Fruit fly (Drosophila melanogaster): ENCODE results near the gene CG34012.

The CG34012 gene

dm6 chr3L:11096195-11096908, 13.0 kb downstream of the CG34012 start, which contains the start of the genes CG46439, Iyd and CG33947 (continued):
- TF ChIP-seq sug (tag; optimal IDR thresholded peaks at IDR 0.05) (peak; percentile 11), B-H2 (GFP tag; optimal IDR thresholded peaks at IDR 0.05) (peak; percentile 6), CG17385 (GFP tag; optimal IDR thresholded peaks at IDR 0.05) (peak; percentile 80), CG9797 (GFP tag; optimal IDR thresholded peaks at IDR 0.05) (peak; percentile 32), CG3847 (GFP tag; IDR thresholded peaks at IDR 0.05) (no peak), Spps (tag; optimal IDR thresholded peaks at IDR 0.05) (no peak), Pdp1 (GFP tag; optimal IDR thresholded peaks at IDR 0.05) (peak in 1 of 2 experiments; percentile 87), CG17359 (tag; optimal IDR thresholded peaks at IDR 0.05) (peak; percentile 14), Antp (GFP tag; optimal IDR thresholded peaks at IDR 0.05) (no peak), Rfx (GFP tag; IDR thresholded peaks at IDR 0.05) (0 out of 2 replicates have a peak, but pooled peaks have one; percentile 28), gcm (GFP tag; optimal IDR thresholded peaks at IDR 0.05) (peak; percentile 54), Atf6 (GFP tag; IDR thresholded peaks at IDR 0.05) (peak; percentile 56), CG10209 (GFP tag; optimal IDR thresholded peaks at IDR 0.05) (peak; percentile 19), Asciz (GFP tag; optimal IDR thresholded peaks at IDR 0.05) (peak; percentile 9), CG4617 (GFP tag; optimal IDR thresholded peaks at IDR 0.05; ENCODE audit: borderline replicate concordance) (peak; percentile 8), Doc3 (GFP tag; IDR thresholded peaks at IDR 0.05; ENCODE audit: partially characterized antibody) (0 out of 3 replicates have a peak, but pooled peaks have one; percentile 31), Chrac-16 (GFP tag; optimal IDR thresholded peaks at IDR 0.05) (no peak), ftz-f1 (GFP tag; optimal IDR thresholded peaks at IDR 0.05) (peak; percentile 82), ac (GFP tag; optimal IDR thresholded peaks at IDR 0.05) (no peak), jing (GFP tag; optimal IDR thresholded peaks at IDR 0.05) (no peak), pros (GFP tag; optimal IDR thresholded peaks at IDR 0.05) (peak; percentile 37), gce (GFP tag; IDR thresholded peaks at IDR 0.05) (0 out of 3 replicates have a peak, but pooled peaks have one; percentile 41), E2f1 (GFP tag; IDR thresholded peaks at IDR 0.05) (peak; percentile 55; the same call in 1 of the 2 replicates), Oli (tag; optimal IDR thresholded peaks at IDR 0.05) (no peak), stwl (tag; optimal IDR thresholded peaks at IDR 0.05) (peak; percentile 70), hkb (optimal IDR thresholded peaks at IDR 0.05) (no peak), hkb (GFP tag; IDR thresholded peaks at IDR 0.05) (peak; percentile 37; the same call in 1 of the 2 replicates), btn (GFP tag; optimal IDR thresholded peaks at IDR 0.05) (no peak), cwo (GFP tag; optimal IDR thresholded peaks at IDR 0.05) (peak; percentile 28), Dek (tag; optimal IDR thresholded peaks at IDR 0.05) (peak; percentile 10), Fer1 (GFP tag; optimal IDR thresholded peaks at IDR 0.05) (peak; percentile 70), CG10267 (tag; optimal IDR thresholded peaks at IDR 0.05) (peak; percentile 95), sens (GFP tag) (peak; percentile 82), CG15269 (tag; optimal IDR thresholded peaks at IDR 0.05) (peak; percentile 32), Myb (GFP tag; optimal IDR thresholded peaks at IDR 0.05) (peak; percentile 93), grn (GFP tag; optimal IDR thresholded peaks at IDR 0.05) (no peak), Ets97D (GFP tag; optimal IDR thresholded peaks at IDR 0.05) (peak; percentile 34), ken (GFP tag; IDR thresholded peaks at IDR 0.05) (0 out of 3 replicates have a peak, but pooled peaks have one; percentile 19), Nf-YA (GFP tag; IDR thresholded peaks at IDR 0.05) (no peak), vvl (GFP tag; IDR thresholded peaks at IDR 0.05) (peak; percentile 14; the same call in 1 of the 2 replicates), unpg (GFP tag; optimal IDR thresholded peaks at IDR 0.05) (peak; percentile 17), CG17829 (tag; optimal IDR thresholded peaks at IDR 0.05) (peak; percentile 29), gem (tag; optimal IDR thresholded peaks at IDR 0.05) (peak; percentile 5), pan (optimal IDR thresholded peaks at IDR 0.05) (no peak), pan (GFP tag; optimal IDR thresholded peaks at IDR 0.05 in 1 of 2, IDR thresholded peaks at IDR 0.05 in 1 of 2) (no peak), croc (GFP tag; conservative IDR thresholded peaks at IDR 0.05) (no peak), CG2116 (GFP tag; optimal IDR thresholded peaks at IDR 0.05) (peak; percentile 37), ro (GFP tag; IDR thresholded peaks at IDR 0.05) (no peak), row (GFP tag; IDR thresholded peaks at IDR 0.05) (peak; percentile 35; the same call in 1 of the 3 replicates)
